Fruit fly (Drosophila melanogaster) whole organism: Measurements from ENCODE around the gene be.

Source experiments
- CG8478 ChIP-seq: fragments of >200 bp; optimal IDR thresholded peaks from 2 replicates; lab custom pipeline; 2018; ENCODE audit warnings: inconsistent platforms
- Dll ChIP-seq: fragments of >200 bp; optimal IDR thresholded peaks from 2 replicates; lab custom pipeline; 2017
- EcR ChIP-seq, 2 experiments: fragments of >200 bp; optimal IDR thresholded peaks; 2 replicates each; lab custom pipeline; 2017; ENCODE audit warnings: missing biosample characterization in 2 of 2, missing genetic modification characterization in 2 of 2, missing genetic modification reagents in 2 of 2
- pan ChIP-seq: fragments of >200 bp; optimal IDR thresholded peaks from 2 replicates; lab custom pipeline; 2017
- psq ChIP-seq: fragments of >200 bp; optimal IDR thresholded peaks from 2 replicates; lab custom pipeline; 2017
- usp ChIP-seq: fragments of >200 bp; optimal IDR thresholded peaks from 2 replicates; lab custom pipeline; 2017; ENCODE audit warnings: missing biosample characterization, missing genetic modification characterization, mixed read lengths

DNA sequence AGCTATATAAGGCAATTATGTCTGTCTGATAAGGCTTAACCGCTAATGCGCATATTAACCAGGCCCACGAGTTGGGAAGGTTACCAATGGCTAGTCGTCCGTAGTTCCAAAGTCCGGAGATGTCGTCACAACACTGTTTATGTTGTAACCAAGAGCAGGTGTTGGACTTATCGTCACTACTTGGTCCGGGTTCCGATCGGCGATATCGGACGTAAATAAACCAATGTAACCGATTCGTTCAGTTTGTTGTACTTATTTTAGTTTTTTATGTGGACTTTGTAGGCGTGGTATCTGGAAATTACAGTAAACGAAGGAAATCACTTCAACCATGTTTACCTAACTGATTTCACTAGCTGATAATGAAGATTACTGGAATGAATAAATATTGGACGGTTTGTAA is 54.2 kb downstream of the be start:
- TF ChIP-seq pan (lab: Kevin White, UChicago): no peak
- TF ChIP-seq usp: no peak
- TF ChIP-seq Dll (lab: Kevin White, UChicago): no peak
- TF ChIP-seq CG8478 (lab: Kevin White, UChicago): no peak
- no peak for TF ChIP-seq psq
- no peak for TF ChIP-seq EcR (GFP tag; optimal IDR thresholded peaks at IDR 0.05; lab: Kevin White, UChicago)
